Fruit fly (Drosophila melanogaster): Measurements from ENCODE around the gene CG43998.

DNA sequence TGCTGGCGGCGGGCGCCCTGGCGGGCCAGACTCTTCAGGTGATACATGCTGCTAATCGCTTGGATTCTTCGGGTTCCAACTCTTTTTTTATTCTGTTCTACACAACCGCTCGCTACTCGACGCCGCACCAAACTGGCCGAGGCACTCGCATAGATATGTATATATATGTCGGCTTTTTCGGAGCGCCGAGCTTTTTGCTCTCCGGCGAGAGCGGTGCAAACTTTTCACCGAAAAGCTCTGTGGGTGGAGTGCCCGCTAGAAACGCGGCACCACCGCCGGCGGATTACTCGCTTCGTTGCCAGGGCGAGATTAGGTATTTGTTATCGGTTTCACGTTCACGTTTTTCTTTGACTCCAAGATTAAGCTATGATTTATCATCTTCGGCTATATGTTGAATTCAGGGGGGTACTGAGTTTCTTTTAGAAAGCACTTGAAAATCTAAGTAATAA lies 14.2 kb upstream of the CG43998 start, which contains the start of gene Gdh:
- no peak for TF ChIP-seq psq (optimal IDR thresholded peaks at IDR 0.05)
- no peak for TF ChIP-seq h (optimal IDR thresholded peaks at IDR 0.05)
- TF ChIP-seq Sin3A (optimal IDR thresholded peaks at IDR 0.05), result no peak
- TF ChIP-seq insv (optimal IDR thresholded peaks at IDR 0.05), result no peak
- no peak for TF ChIP-seq ttk (optimal IDR thresholded peaks at IDR 0.05)
